Fruit fly (Drosophila melanogaster): Measurements from ENCODE around the gene CG31875.

dm6 chr2L:9968201-9968727 lies 34.3 kb downstream of the CG31875 start:
- TF ChIP-seq ey (GFP tag; optimal IDR thresholded peaks at IDR 0.05) (no peak), pan (optimal IDR thresholded peaks at IDR 0.05) (no peak), usp (GFP tag; optimal IDR thresholded peaks at IDR 0.05) (no peak)
